Worm (Caenorhabditis elegans) whole organism, early embryonic: ENCODE measurements around the gene calu-1.

Experiments used
- aly-1 ChIP-seq: sonication (generic microtip); optimal IDR thresholded peaks from 2 replicates; lab custom pipeline; 2016; ENCODE audit warnings: missing genetic modification characterization, missing compliant biosample characterization
- ama-1 ChIP-seq: fragments of 150-350 bp; optimal IDR thresholded peaks from 2 replicates; lab custom pipeline; 2014
- ceh-13 ChIP-seq: fragments of 200-800 bp; sonication (Bioruptor generic); optimal IDR thresholded peaks from 2 replicates; lab custom pipeline; 2018; ENCODE audit warnings: mild to moderate bottlenecking, missing genetic modification characterization, missing compliant biosample characterization
- ets-7 ChIP-seq: sonication (generic microtip); optimal IDR thresholded peaks from 2 replicates; lab custom pipeline; 2016; ENCODE audit warnings: missing genotype, missing genetic modification characterization, missing compliant biosample characterization
- flt-1 ChIP-seq: fragments of 200-800 bp; sonication (Bioruptor generic); IDR thresholded peaks from 2 replicates; pipeline ENCODE4 v1.3.6; 2022; ENCODE audit warnings: missing genetic modification characterization, missing compliant biosample characterization
- hmbx-1 ChIP-seq: sonication (generic microtip); optimal IDR thresholded peaks from 2 replicates; lab custom pipeline; 2016; ENCODE audit warnings: mild to moderate bottlenecking, missing genetic modification characterization, missing compliant biosample characterization
- pes-1 ChIP-seq: fragments of 200-800 bp; sonication (Bioruptor generic); IDR thresholded peaks from 2 replicates; pipeline ENCODE4 v1.3.6; 2022; ENCODE audit warnings: missing genetic modification reagents, missing genetic modification characterization, missing compliant biosample characterization
- scrt-1 ChIP-seq: fragments of 200-800 bp; sonication (Bioruptor generic); IDR thresholded peaks from 2 replicates; pipeline ENCODE4 v1.3.6; 2022; ENCODE audit warnings: missing genetic modification characterization, missing compliant biosample characterization

DNA sequence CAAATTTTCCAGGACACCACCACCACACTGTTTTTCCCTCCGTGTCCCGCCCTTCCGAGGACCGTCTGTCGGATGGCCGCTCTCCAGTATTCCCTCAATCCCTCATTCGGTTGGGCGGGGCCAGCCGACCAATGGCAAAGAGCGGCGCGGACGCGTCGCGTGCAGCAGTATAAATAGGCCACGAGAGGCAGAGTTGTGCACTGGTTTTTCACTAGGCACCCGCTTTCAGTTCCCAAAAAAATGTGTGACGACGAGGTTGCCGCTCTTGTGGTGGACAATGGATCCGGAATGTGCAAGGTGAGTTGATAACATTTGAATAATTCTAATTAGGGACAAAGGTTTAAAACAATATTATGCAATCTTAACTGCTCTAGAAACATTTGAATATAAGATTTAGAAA is 10.3 kb downstream of the calu-1 start, which contains the start of gene act-4:
- TF ChIP-seq scrt-1 (GFP tag; lab: Robert Waterston, UW), result no peak
- no peak for TF ChIP-seq ama-1 (lab: Kevin White, UChicago)
- no peak for TF ChIP-seq hmbx-1 (tag; lab: Kevin White, UChicago)
- no peak for TF ChIP-seq pes-1 (GFP tag; lab: Robert Waterston, UW)
- TF ChIP-seq flt-1 (GFP tag; lab: Robert Waterston, UW), result no peak
- TF ChIP-seq ceh-13, result no peak
- TF ChIP-seq ets-7, result no peak
- no peak for TF ChIP-seq aly-1 (tag; lab: Kevin White, UChicago)
